Fruit fly (Drosophila melanogaster) S2 (cell line): ENCODE measurements around the gene CG42685.
A peak's percentile ranks its signal among the peaks of the same experiment; 100 is the strongest.

ENCODE experiments used
- CG8478 ChIP-seq: fragments of >200 bp; optimal IDR thresholded peaks from 2 replicates; lab custom pipeline; 2018
- CTCF ChIP-seq, 2 experiments: fragments of >200 bp; optimal IDR thresholded peaks; 2 replicates each; lab custom pipeline; 2018

CG42685 gene

DNA sequence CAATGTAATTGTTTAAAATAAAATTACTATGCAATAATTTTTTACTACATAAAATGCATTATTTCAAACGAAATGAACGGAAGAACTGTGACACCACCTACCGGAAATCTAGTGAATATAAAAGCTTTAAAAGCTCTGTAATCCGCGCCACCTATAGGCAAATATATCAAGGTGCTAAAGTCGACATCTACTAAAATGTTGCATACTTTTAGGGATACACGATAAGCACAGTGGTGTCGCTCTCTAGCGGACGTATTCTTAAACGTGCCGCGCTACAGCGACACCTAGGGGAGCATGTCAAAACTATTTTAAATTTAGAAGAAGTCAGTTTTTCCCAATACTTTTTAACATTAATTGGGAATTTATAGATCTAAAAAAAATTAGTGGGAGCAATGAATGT lies 23.8 kb downstream of the CG42685 start:
- no peak for TF ChIP-seq CG8478 (lab: Kevin White, UChicago)
- TF ChIP-seq CTCF (optimal IDR thresholded peaks at IDR 0.05; lab: Kevin White, UChicago) = peak; percentile 98 to 99

dm6 chr2L:14701495-14701894 lies 28.5 kb downstream of the CG42685 start:
- TF ChIP-seq CG8478 (lab: Kevin White, UChicago) (no peak), CTCF (optimal IDR thresholded peaks at IDR 0.05; lab: Kevin White, UChicago) (no peak)

DNA sequence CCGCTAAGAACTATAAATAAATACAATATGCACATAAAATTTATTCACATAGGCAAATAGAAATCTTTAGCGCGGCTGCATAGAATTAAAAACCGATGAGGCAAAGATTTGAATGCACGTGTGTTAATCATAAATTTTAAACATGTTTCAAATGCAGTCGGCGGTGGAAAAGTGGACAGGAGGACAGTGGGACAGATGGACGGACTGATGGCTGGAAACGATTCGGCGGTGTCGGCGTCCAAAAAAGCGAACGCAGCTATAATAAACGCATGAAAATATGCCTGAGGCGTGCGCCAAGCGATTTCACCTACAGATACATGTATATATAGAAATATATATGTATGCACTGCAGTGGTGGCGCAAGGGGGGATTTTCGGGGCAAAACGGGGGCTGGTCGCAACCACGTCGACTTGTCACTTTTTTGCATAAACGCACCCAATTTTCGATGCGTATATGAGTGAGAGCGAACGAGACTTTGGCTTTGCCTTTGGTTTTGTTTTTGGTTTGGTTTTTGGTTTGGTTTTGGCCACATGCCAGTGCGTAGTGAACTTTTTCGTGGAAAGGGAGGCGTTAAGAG lies 30.4 kb downstream of the CG42685 start:
- TF ChIP-seq CG8478 (lab: Kevin White, UChicago) = no peak
- TF ChIP-seq CTCF (optimal IDR thresholded peaks at IDR 0.05; lab: Kevin White, UChicago) = no peak

dm6 chr2L:14698980-14699379 lies 31.0 kb downstream of the CG42685 start:
- no peak for TF ChIP-seq CTCF (optimal IDR thresholded peaks at IDR 0.05; lab: Kevin White, UChicago)
- no peak for TF ChIP-seq CG8478 (lab: Kevin White, UChicago)

DNA sequence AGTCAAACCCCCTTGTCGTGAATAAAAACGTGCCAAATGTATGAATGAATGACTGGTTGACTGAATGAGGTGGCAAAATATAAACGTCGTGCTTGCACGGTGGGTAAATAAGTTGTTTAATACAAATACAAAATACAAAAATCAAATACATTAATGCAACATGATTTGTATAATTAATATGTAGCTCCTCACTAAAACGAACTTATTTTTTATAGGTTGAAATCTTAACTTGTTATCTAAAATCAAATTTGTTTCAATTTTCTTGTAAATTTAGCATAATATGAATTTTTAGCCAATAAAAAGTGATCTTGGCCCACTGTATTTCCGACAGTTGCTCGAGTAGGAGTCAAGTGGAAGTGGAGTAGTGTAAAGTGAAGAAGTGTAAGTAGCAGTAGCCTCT lies 32.0 kb downstream of the CG42685 start:
- TF ChIP-seq CTCF (optimal IDR thresholded peaks at IDR 0.05; lab: Kevin White, UChicago) (no peak), CG8478 (lab: Kevin White, UChicago) (no peak)

- no peak for TF ChIP-seq CG8478 (lab: Kevin White, UChicago)
- TF ChIP-seq CTCF (optimal IDR thresholded peaks at IDR 0.05; lab: Kevin White, UChicago) = no peak
Observed at dm6 chr2L:14693620-14694019, 36.4 kb downstream of the CG42685 start.

- TF ChIP-seq CTCF (optimal IDR thresholded peaks at IDR 0.05; lab: Kevin White, UChicago) (no peak), CG8478 (lab: Kevin White, UChicago) (no peak)
Observed at dm6 chr2L:14690791-14691190, 39.2 kb downstream of the CG42685 start.

- no peak for TF ChIP-seq CG8478 (lab: Kevin White, UChicago)
- TF ChIP-seq CTCF (optimal IDR thresholded peaks at IDR 0.05; lab: Kevin White, UChicago) = no peak
Observed at dm6 chr2L:14690285-14690684, 39.7 kb downstream of the CG42685 start.

DNA sequence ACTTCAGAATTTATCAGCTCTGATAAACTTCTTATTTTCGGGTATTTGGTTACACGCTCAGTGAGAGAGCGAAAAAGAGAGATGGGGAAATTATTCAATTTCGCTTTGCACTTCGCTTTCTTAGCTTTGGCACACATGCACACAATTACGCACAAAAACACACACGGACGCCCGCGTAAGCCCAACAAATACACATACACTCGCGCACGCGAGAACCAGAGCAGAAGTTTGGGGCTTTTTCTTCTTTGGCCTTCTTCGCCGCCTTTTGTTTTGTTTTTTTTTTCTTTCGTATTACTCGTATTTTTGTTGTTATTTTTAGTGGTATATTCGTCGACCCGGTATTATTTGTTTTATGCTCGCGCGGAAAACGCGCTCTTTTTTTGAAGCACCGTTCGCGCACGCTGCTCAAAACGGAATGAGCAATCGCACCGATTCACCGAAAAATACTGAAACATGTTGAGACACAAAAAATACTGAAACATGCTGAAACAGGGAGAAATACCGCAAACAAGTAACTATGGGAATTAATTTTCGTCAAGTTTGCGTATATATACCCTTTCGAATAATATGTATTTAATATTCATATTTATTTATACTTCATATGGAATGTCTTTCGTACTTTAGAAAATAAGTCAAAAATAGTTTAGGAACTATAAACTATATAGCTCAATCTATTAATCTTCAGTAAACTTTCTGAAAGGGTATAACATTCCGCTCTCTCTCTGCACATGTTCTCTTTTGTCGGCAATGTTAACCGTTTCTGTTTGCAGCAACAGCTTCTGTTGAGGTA lies 40.9 kb downstream of the CG42685 start, which contains the start of gene osp:
osp (minus strand) TSS at position 419 of the 790 bp plus-strand sequence.
- TF ChIP-seq CG8478 (lab: Kevin White, UChicago) (no peak), CTCF (optimal IDR thresholded peaks at IDR 0.05; lab: Kevin White, UChicago) (no peak)

DNA sequence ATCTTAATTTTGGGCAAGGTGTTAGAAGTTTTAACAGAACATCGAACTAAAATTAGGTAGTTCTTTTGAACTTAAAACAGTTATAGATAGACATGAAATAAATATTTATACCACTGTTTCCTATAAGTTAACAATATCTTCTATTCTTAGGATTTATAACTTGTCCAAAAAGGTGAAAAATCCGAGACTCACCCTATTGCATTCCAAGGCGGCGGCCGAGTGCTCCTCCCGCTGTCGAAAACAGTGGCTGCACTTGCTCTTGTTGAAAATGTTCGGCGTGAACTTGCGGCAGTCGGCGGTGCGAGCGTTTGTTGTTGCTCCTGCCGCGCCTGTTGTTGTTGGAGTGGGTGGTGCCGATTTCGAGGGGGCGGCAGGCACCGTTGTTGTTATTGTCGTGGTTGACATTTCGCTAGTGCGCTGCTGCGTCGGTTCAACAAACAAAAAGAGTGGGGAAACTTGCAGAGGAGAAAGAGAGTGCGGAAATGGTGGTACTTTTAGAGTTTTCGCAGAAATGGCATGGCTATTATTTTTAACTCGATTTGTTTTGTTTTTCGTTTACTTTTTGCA lies 41.6 kb downstream of the CG42685 start:
- no peak for TF ChIP-seq CG8478 (lab: Kevin White, UChicago)
- no peak for TF ChIP-seq CTCF (optimal IDR thresholded peaks at IDR 0.05; lab: Kevin White, UChicago)

DNA sequence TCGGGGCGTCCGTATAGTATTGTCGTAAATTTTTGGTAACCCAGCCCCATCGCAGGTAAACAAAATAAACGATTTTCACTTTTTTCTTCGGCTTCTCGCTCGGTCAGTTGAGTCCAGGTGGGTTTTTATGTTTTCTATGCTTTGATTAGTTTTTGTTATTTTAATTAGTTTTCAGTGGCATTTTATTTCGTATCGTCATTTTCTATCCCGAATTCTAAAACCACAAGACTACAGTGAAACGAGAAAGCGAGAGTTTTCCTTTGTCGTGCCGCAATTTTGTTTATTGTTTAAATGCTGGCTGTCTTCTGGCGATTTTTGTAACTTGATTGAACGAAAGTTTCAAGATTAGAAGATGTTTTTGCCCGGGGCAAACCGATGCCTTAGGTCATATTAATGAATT lies 42.6 kb downstream of the CG42685 start:
- no peak for TF ChIP-seq CG8478 (lab: Kevin White, UChicago)
- TF ChIP-seq CTCF (optimal IDR thresholded peaks at IDR 0.05; lab: Kevin White, UChicago) = no peak

DNA sequence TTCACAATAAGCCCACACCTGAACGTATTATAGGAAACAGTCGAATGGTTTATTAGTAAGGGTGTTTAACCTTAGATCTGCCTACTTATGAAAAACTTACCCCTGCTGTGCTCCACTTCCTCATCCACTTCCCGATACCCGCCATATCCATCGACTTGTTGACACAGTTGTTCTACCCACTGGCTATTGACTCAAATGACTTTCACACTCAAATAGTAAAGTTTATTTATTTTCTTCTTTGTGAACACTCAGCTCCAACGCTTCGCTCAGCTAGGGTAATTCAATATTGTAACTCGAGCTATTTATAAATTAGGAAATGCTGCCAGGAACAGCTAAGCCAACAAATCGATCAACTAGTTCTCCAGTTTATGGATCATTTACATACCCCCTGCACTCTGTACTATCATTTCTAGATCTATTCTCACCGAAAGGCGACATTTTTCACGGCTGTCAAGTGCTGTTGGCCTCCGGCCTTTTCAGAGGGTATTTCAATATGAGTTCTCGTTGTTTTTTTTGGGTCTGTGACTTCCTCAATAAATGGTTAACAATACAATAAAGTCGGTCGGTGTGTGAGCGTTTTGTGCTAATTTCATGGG lies 44.2 kb downstream of the CG42685 start:
- no peak for TF ChIP-seq CG8478 (lab: Kevin White, UChicago)
- no peak for TF ChIP-seq CTCF (optimal IDR thresholded peaks at IDR 0.05; lab: Kevin White, UChicago)

dm6 chr2L:14684966-14685365 lies 45.0 kb downstream of the CG42685 start:
- no peak for TF ChIP-seq CG8478 (lab: Kevin White, UChicago)
- no peak for TF ChIP-seq CTCF (optimal IDR thresholded peaks at IDR 0.05; lab: Kevin White, UChicago)

dm6 chr2L:14683596-14683995 lies 46.4 kb downstream of the CG42685 start:
- TF ChIP-seq CTCF (optimal IDR thresholded peaks at IDR 0.05; lab: Kevin White, UChicago) (no peak), CG8478 (lab: Kevin White, UChicago) (no peak)

dm6 chr2L:14682325-14682884 lies 47.6 kb downstream of the CG42685 start:
- no peak for TF ChIP-seq CTCF (optimal IDR thresholded peaks at IDR 0.05; lab: Kevin White, UChicago)
- TF ChIP-seq CG8478 (lab: Kevin White, UChicago) = no peak
